Fruit fly (Drosophila melanogaster) whole organism, larva: ENCODE data around the gene Son.
A peak's percentile ranks its signal among the peaks of the same experiment; 100 is the strongest.

ENCODE experiments used
- noc ChIP-seq: fragments of 200-800 bp; sonication (Bioruptor generic); optimal IDR thresholded peaks from 3 replicates; lab custom pipeline; 2019; ENCODE audit warnings: missing biosample characterization, mild to moderate bottlenecking, missing genetic modification characterization, moderate library complexity

The Son gene

dm6 chr3R:9551659-9552435 is 26.0 kb upstream of the Son start, which contains the start of the genes mura and RnpS1:
Gene mura (minus strand): TSS chr3R:9551806.
Gene RnpS1 (plus strand): TSS chr3R:9552034.
- TF ChIP-seq noc, result peak; percentile 61

dm6 chr3R:9555334-9555974 is 22.4 kb upstream of the Son start, which contains the start of the genes CG9386 and BckdhA:
Gene CG9386 (minus strand): TSS chr3R:9555408.
Gene BckdhA (plus strand): TSS chr3R:9555785.
- peak; percentile 50 for TF ChIP-seq noc

- TF ChIP-seq noc, result peak; percentile 61
These were observed 18.3 kb upstream of the Son start, which contains the start of the genes AP-1mu and MBD-like for dm6 chr3R:9559413-9560014. Gene AP-1mu (minus strand): TSS chr3R:9559525. Gene MBD-like (plus strand): TSS chr3R:9559760.

dm6 chr3R:9561121-9561520 is 16.7 kb upstream of the Son start:
- TF ChIP-seq noc, result no peak

dm6 chr3R:9563240-9563992 is 14.4 kb upstream of the Son start, which contains the start of the genes CG9393 and Vps45:
Gene CG9393 (minus strand): TSS chr3R:9563673.
Gene Vps45 (plus strand): TSS chr3R:9563924.
- TF ChIP-seq noc, result no peak

dm6 chr3R:9565895-9566294 is 11.9 kb upstream of the Son start, which contains the start of gene CG16789:
Gene CG16789 (plus strand): TSS chr3R:9566195.
- no peak for TF ChIP-seq noc

dm6 chr3R:9570114-9570513 is 7.7 kb upstream of the Son start, which contains the start of gene CG16790:
Gene CG16790 (minus strand): TSS chr3R:9570214.
- no peak for TF ChIP-seq noc

dm6 chr3R:9570657-9571056 is 7.2 kb upstream of the Son start:
- TF ChIP-seq noc, result no peak

- no peak for TF ChIP-seq noc
These were observed 6.3 kb upstream of the Son start, which contains the start of gene CG9396 for dm6 chr3R:9571523-9571922. Gene CG9396 (minus strand): TSS chr3R:9571623.

- peak; percentile 43 for TF ChIP-seq noc
These were observed 4.7 kb upstream of the Son start for dm6 chr3R:9572929-9573811.

- peak; percentile 77 for TF ChIP-seq noc
These were observed 3.8 kb upstream of the Son start, which contains the start of gene CG9399 for dm6 chr3R:9573812-9574587. Gene CG9399 (minus strand): TSS chr3R:9574211.

dm6 chr3R:9581089-9581520 is 3.3 kb downstream of the Son start, which contains the start of gene CG8301:
Gene CG8301 (plus strand): TSS chr3R:9581306.
- peak; percentile 1 for TF ChIP-seq noc

dm6 chr3R:9581973-9582372 is 4.1 kb downstream of the Son start:
- TF ChIP-seq noc, result no peak

dm6 chr3R:9583122-9583521 is 5.3 kb downstream of the Son start, which contains the start of gene CG33654:
Gene CG33654 (minus strand): TSS chr3R:9583222.
- no peak for TF ChIP-seq noc
